Worm (Caenorhabditis elegans) whole organism, midembryonic: ENCODE results near the gene snb-6.

Experiments used
- flt-1 ChIP-seq: fragments of 200-800 bp; sonication (Bioruptor generic); IDR thresholded peaks from 2 replicates; pipeline ENCODE4 v1.3.6; 2022; ENCODE audit warnings: missing genetic modification characterization, missing compliant biosample characterization
- klf-2 ChIP-seq: fragments of 200-800 bp; sonication (Bioruptor generic); conservative IDR thresholded peaks from 2 replicates; pipeline ENCODE4 v1.3.6; 2022; ENCODE audit warnings: missing genetic modification reagents, missing genetic modification characterization, missing compliant biosample characterization
- ref-1 ChIP-seq: fragments of 200-800 bp; sonication (Bioruptor generic); conservative IDR thresholded peaks from 2 replicates; pipeline ENCODE4 v1.3.6; 2022; ENCODE audit warnings: missing genetic modification reagents, missing genetic modification characterization, missing compliant biosample characterization
- ztf-23 ChIP-seq: fragments of 200-800 bp; sonication (Bioruptor generic); IDR thresholded peaks from 2 replicates; pipeline ENCODE4 v1.3.6; 2022; ENCODE audit warnings: missing genetic modification reagents, missing genetic modification characterization, missing compliant biosample characterization

DNA sequence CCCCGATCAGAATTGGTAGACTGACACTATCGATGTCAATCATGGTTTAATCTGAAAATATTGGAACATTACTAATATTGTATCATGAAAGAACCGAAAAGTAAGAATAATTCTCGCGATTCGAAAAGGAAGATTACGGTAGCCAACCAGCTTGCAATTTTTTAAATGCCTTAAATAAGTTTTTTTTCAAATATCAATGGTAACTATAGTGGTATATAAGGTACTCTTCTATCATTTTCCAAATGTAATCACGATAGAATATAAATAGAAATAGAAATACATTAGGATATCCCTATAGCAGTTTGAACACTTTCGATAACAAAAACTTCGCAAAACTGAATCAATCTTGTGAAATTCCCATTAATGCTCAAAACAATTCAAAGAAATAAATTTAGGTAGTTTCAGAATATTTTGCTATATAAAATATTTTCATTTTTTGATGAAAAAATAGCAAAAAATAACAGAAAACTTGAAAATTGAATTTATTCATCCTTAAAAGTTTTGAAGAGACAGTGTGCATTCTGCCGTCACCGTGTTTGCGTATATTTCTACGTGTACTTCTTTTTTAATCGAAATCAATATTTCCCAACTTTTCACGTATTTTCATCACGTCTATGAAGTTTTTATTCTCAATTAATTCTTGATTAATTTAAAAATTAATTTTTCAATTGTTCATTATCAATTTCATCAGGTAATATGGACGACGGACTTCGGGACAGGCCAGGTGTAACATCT, 48.6 kb downstream of the snb-6 start, which contains the start of the genes F46C5.9 and rer-1:
- no peak for TF ChIP-seq klf-2 (GFP tag; lab: Robert Waterston, UW)
- no peak for TF ChIP-seq ztf-23
- no peak for TF ChIP-seq ref-1 (GFP tag; lab: Robert Waterston, UW)
- no peak for TF ChIP-seq flt-1 (GFP tag; lab: Robert Waterston, UW)
